Fruit fly (Drosophila melanogaster): ENCODE results near the gene side.

side gene

dm6 chr3R:27421810-27422209 is 15.5 kb downstream of the side start (continued):
- TF ChIP-seq Dad (GFP tag; optimal IDR thresholded peaks at IDR 0.05) (no peak), grau (tag; optimal IDR thresholded peaks at IDR 0.05) (peak; percentile 42), Ets97D (GFP tag; optimal IDR thresholded peaks at IDR 0.05) (no peak), vfl (GFP tag; optimal IDR thresholded peaks at IDR 0.05) (no peak), MBD-R2 (GFP tag; IDR thresholded peaks at IDR 0.05) (no peak), Hsf (GFP tag; optimal IDR thresholded peaks at IDR 0.05) (peak; percentile 19), pan (optimal IDR thresholded peaks at IDR 0.05) (no peak), pan (GFP tag; optimal IDR thresholded peaks at IDR 0.05 in 1 of 2, IDR thresholded peaks at IDR 0.05 in 1 of 2) (no peak), lbe (GFP tag; optimal IDR thresholded peaks at IDR 0.05) (no peak), insv (GFP tag; optimal IDR thresholded peaks at IDR 0.05) (no peak), CG12659 (GFP tag; optimal IDR thresholded peaks at IDR 0.05) (no peak), Usf (GFP tag; optimal IDR thresholded peaks at IDR 0.05) (no peak), sna (GFP tag; IDR thresholded peaks at IDR 0.05; ENCODE audit: partially characterized antibody) (no peak), prd (optimal IDR thresholded peaks at IDR 0.05) (no peak), prd (GFP tag; IDR thresholded peaks at IDR 0.05) (0 out of 3 replicates have a peak, but pooled peaks have one; percentile 32), Myb (GFP tag; optimal IDR thresholded peaks at IDR 0.05) (no peak), CG6175 (GFP tag; IDR thresholded peaks at IDR 0.05) (no peak), CG8290 (GFP tag; optimal IDR thresholded peaks at IDR 0.05) (no peak), CG8290 (tag; optimal IDR thresholded peaks at IDR 0.05) (peak in 1 of 2 experiments; percentile 29), CG13296 (GFP tag; optimal IDR thresholded peaks at IDR 0.05) (no peak), CG6854 (GFP tag; optimal IDR thresholded peaks at IDR 0.05) (no peak), CG9797 (GFP tag; optimal IDR thresholded peaks at IDR 0.05) (no peak), CG6791 (GFP tag; IDR thresholded peaks at IDR 0.05; ENCODE audit: partially characterized antibody) (no peak), CG31365 (tag; optimal IDR thresholded peaks at IDR 0.05) (no peak), CG13287 (GFP tag; IDR thresholded peaks at IDR 0.05; ENCODE audit: partially characterized antibody) (no peak), CG2712 (tag; optimal IDR thresholded peaks at IDR 0.05) (peak; percentile 27), scrt (GFP tag; optimal IDR thresholded peaks at IDR 0.05) (no peak), Meics (GFP tag; optimal IDR thresholded peaks at IDR 0.05) (no peak), exex (tag; optimal IDR thresholded peaks at IDR 0.05) (no peak), sens-2 (GFP tag; IDR thresholded peaks at IDR 0.05) (no peak), maf-S (GFP tag; optimal IDR thresholded peaks at IDR 0.05) (no peak), YL-1 (GFP tag; optimal IDR thresholded peaks at IDR 0.05) (no peak), Atf6 (GFP tag; IDR thresholded peaks at IDR 0.05) (no peak), CG12155 (GFP tag; optimal IDR thresholded peaks at IDR 0.05) (no peak), CG2120 (GFP tag; optimal IDR thresholded peaks at IDR 0.05) (peak; percentile 41), CG9727 (GFP tag; optimal IDR thresholded peaks at IDR 0.05) (peak; percentile 13), Pdp1 (GFP tag; optimal IDR thresholded peaks at IDR 0.05) (no peak), CG6765 (GFP tag; optimal IDR thresholded peaks at IDR 0.05) (no peak), danr (GFP tag; IDR thresholded peaks at IDR 0.05) (no peak), CG15269 (tag; optimal IDR thresholded peaks at IDR 0.05) (peak; percentile 20), Deaf1 (tag; optimal IDR thresholded peaks at IDR 0.05) (no peak), CG18599 (GFP tag; optimal IDR thresholded peaks at IDR 0.05) (peak; percentile 48), stc (GFP tag; IDR thresholded peaks at IDR 0.05) (no peak), CG11560 (tag; IDR thresholded peaks at IDR 0.05) (no peak), ftz-f1 (GFP tag; optimal IDR thresholded peaks at IDR 0.05) (no peak), crc (GFP tag; optimal IDR thresholded peaks at IDR 0.05) (no peak), emc (GFP tag; optimal IDR thresholded peaks at IDR 0.05) (no peak), CG9932 (GFP tag; IDR thresholded peaks at IDR 0.05) (no peak), trem (tag; optimal IDR thresholded peaks at IDR 0.05) (no peak), CG4707 (GFP tag; optimal IDR thresholded peaks at IDR 0.05) (no peak), CG30403 (GFP tag; optimal IDR thresholded peaks at IDR 0.05) (no peak), Kr (GFP tag; optimal IDR thresholded peaks at IDR 0.05) (no peak), kni (GFP tag; optimal IDR thresholded peaks at IDR 0.05) (no peak)
